Worm (Caenorhabditis elegans) whole organism, L2 larva: ENCODE data around the gene phyh-1.

ENCODE experiments used
- C34F6.9 ChIP-seq: fragments of 150-350 bp; optimal IDR thresholded peaks from 2 replicates; lab custom pipeline; 2014; ENCODE audit warnings: missing biosample characterization, missing genetic modification characterization
- ceh-82 ChIP-seq: fragments of 150-350 bp; optimal IDR thresholded peaks from 2 replicates; lab custom pipeline; 2014; ENCODE audit warnings: missing biosample characterization, missing genetic modification characterization
- dmd-4 ChIP-seq: sonication (generic microtip); optimal IDR thresholded peaks from 2 replicates; lab custom pipeline; 2017; ENCODE audit warnings: missing biosample characterization, missing genetic modification characterization
- egl-27 ChIP-seq: sonication (generic microtip); optimal IDR thresholded peaks from 3 replicates; lab custom pipeline; 2017; ENCODE audit warnings: missing biosample characterization, missing genetic modification reagents, missing genetic modification characterization
- lin-13 ChIP-seq: fragments of 150-350 bp; optimal IDR thresholded peaks from 2 replicates; lab custom pipeline; 2014; ENCODE audit warnings: missing biosample characterization, missing genetic modification reagents, missing genetic modification characterization
- nhr-11 ChIP-seq: fragments of 150-350 bp; optimal IDR thresholded peaks from 2 replicates; lab custom pipeline; 2014; ENCODE audit warnings: missing biosample characterization, missing genetic modification characterization
- nhr-237 ChIP-seq: fragments of 150-350 bp; optimal IDR thresholded peaks from 2 replicates; lab custom pipeline; 2014; ENCODE audit warnings: missing biosample characterization, missing genetic modification characterization
- nhr-25 ChIP-seq: fragments of 150-350 bp; sonication (generic microtip); optimal IDR thresholded peaks from 3 replicates; lab custom pipeline; 2014; ENCODE audit warnings: missing biosample characterization, missing genetic modification characterization
- sem-4 ChIP-seq: fragments of 150-350 bp; optimal IDR thresholded peaks from 2 replicates; lab custom pipeline; 2014; ENCODE audit warnings: missing biosample characterization, missing genetic modification reagents, missing genetic modification characterization
- sma-9 ChIP-seq, 2 experiments: fragments of 150-350 bp in 1 of 2; sonication (generic microtip) in 1 of 2; optimal IDR thresholded peaks; 2 replicates each; lab custom pipeline; 2014 to 2016; ENCODE audit warnings: missing genetic modification characterization in 2 of 2, mild to moderate bottlenecking in 1 of 2, missing biosample characterization in 1 of 2, missing compliant biosample characterization in 1 of 2, missing genetic modification reagents in 1 of 2, moderate library complexity in 1 of 2
- snpc-4 ChIP-seq: fragments of 150-350 bp; optimal IDR thresholded peaks from 2 replicates; lab custom pipeline; 2014; ENCODE audit warnings: missing biosample characterization, missing genetic modification characterization
- unc-55 ChIP-seq: fragments of 150-350 bp; sonication (generic microtip); optimal IDR thresholded peaks from 3 replicates; lab custom pipeline; 2014; ENCODE audit warnings: missing biosample characterization, missing genetic modification reagents, missing genetic modification characterization
- unc-62 ChIP-seq: fragments of 150-350 bp; optimal IDR thresholded peaks from 2 replicates; lab custom pipeline; 2014; ENCODE audit warnings: missing biosample characterization, missing genetic modification reagents, missing genetic modification characterization

DNA sequence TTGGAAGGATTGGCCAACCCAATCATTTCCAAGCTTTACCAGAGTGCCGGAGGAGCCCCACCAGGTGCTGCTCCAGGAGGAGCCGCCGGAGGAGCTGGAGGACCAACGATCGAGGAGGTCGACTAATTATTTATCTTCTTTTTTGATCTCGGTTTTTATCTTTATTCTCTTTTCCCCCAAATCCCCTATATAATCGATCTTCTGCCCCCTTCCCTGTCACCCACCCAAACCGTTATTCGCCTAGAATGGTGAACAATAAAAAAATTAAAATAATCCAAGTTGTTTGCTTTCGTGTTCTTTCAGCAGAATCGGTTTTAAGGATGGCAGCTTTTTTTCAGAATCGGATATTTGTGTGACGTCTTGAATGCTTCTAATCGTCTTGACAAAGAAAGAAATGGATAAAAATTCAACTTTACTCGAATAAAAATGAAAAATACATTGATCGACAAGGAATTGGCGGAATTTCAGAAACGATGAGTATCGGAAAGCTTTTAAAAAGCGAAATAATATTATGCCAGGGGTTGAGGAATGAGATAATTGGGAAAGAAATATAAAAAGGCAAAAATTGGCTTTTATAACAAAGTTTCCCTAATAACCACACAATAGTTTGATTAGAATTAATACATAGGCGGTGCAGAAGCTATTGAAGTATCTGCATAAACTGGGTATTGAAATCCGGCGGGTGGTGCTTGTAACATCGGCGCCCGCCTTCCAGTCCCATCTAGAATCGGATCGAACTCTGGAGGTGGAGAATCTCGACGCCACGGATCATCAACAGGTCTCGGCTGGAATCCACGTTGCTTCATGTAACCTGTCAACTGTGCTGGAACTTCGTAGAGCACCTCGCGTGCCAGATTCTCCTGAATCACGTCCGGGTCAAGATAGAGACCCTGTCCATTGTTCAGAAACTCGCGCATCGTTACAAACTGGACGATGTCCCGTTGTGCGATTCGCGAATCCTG lies 22.1 kb upstream of the phyh-1 start:
- peak; percentile 66 for TF ChIP-seq sem-4 (tag; lab: Kevin White, UChicago)
- TF ChIP-seq lin-13 (GFP tag; lab: Kevin White, UChicago), result peak; percentile 82
- TF ChIP-seq unc-62 (GFP tag; lab: Kevin White, UChicago), result peak; percentile 17
- TF ChIP-seq dmd-4 (tag; lab: Kevin White, UChicago), result no peak
- peak; percentile 71 for TF ChIP-seq nhr-11 (tag; lab: Kevin White, UChicago)
- TF ChIP-seq snpc-4 (tag; lab: Kevin White, UChicago), result peak; percentile 38
- TF ChIP-seq C34F6.9 (tag; lab: Kevin White, UChicago), result peak; percentile 77
- peak; percentile 52 for TF ChIP-seq sma-9 (GFP tag; optimal IDR thresholded peaks at IDR 0.05; lab: Kevin White, UChicago)
- no peak for TF ChIP-seq sma-9 (tag; optimal IDR thresholded peaks at IDR 0.05; lab: Kevin White, UChicago)
- TF ChIP-seq ceh-82, result no peak
- TF ChIP-seq nhr-25 (tag; lab: Kevin White, UChicago), result peak; percentile 26
- no peak for TF ChIP-seq egl-27 (tag; lab: Kevin White, UChicago)
- no peak for TF ChIP-seq unc-55 (GFP tag; lab: Kevin White, UChicago)
- TF ChIP-seq nhr-237 (tag; lab: Kevin White, UChicago), result no peak
